Worm (Caenorhabditis elegans): ENCODE results near the gene K08E7.6.

ce11 chrIV:12600941-12601340 is 20.0 kb upstream of the K08E7.6 start:
- TF ChIP-seq zag-1 (tag; optimal IDR thresholded peaks at IDR 0.05) (no peak), R02D3.7 (tag; optimal IDR thresholded peaks at IDR 0.05) (no peak), mml-1 (tag; optimal IDR thresholded peaks at IDR 0.05) (no peak), ztf-4 (tag; optimal IDR thresholded peaks at IDR 0.05) (no peak), ztf-11 (tag; optimal IDR thresholded peaks at IDR 0.05) (no peak), mdl-1 (tag; optimal IDR thresholded peaks at IDR 0.05) (no peak), nhr-77 (tag; optimal IDR thresholded peaks at IDR 0.05) (no peak)

Data from whole organism, L3 larva.